Fruit fly (Drosophila melanogaster): ENCODE data around the gene Pak3.

Pak3 gene

DNA sequence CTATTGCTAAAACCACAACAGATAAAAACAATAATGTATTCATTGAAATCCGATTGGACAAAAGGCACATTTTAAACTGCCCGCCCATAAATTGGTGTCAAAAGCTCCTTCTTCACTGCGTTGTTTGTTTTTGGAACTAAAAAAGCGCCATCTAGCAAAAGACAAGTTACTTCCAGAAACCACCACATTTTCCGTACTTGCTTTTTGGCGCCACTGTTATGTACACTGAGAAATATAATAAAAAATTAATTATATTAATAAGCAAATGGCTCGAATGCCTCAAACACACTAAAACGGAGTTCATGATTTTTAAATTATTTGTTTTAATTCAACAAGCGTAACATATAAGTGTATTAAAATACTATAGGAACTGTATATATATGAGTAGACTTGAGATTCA lies 43.8 kb upstream of the Pak3 start (continued):
- peak; percentile 82 for TF ChIP-seq Oli (tag; optimal IDR thresholded peaks at IDR 0.05)
- TF ChIP-seq Gug (GFP tag; IDR thresholded peaks at IDR 0.05), result peak; percentile 75; the same call in 3 of the 4 replicates
- no peak for TF ChIP-seq zen2 (GFP tag; IDR thresholded peaks at IDR 0.05; ENCODE audit: partially characterized antibody)
- no peak for TF ChIP-seq CG8290 (GFP tag; optimal IDR thresholded peaks at IDR 0.05)
- TF ChIP-seq CG8290 (tag; optimal IDR thresholded peaks at IDR 0.05), result no peak
- TF ChIP-seq CG9817 (tag; optimal IDR thresholded peaks at IDR 0.05), result peak; percentile 83
- peak; percentile 88 for TF ChIP-seq Meics (GFP tag; optimal IDR thresholded peaks at IDR 0.05)
- peak; percentile 62 for TF ChIP-seq salm (tag; optimal IDR thresholded peaks at IDR 0.05)
- peak; percentile 74 for TF ChIP-seq CG9215 (GFP tag; IDR thresholded peaks at IDR 0.05)
- TF ChIP-seq zen (tag; optimal IDR thresholded peaks at IDR 0.05), result peak; percentile 81
- peak; percentile 37 for TF ChIP-seq CG7928 (GFP tag; optimal IDR thresholded peaks at IDR 0.05)
- peak; percentile 79 for TF ChIP-seq CG8924 (tag; optimal IDR thresholded peaks at IDR 0.05)
- peak; percentile 86 for TF ChIP-seq lmd (GFP tag; IDR thresholded peaks at IDR 0.05)
- TF ChIP-seq CG1233 (GFP tag; optimal IDR thresholded peaks at IDR 0.05), result peak; percentile 77
- TF ChIP-seq CG15269 (tag; optimal IDR thresholded peaks at IDR 0.05), result peak; percentile 84
- TF ChIP-seq CG30403 (GFP tag; optimal IDR thresholded peaks at IDR 0.05), result peak; percentile 89
- TF ChIP-seq CG13894 (tag; optimal IDR thresholded peaks at IDR 0.05), result no peak
- no peak for TF ChIP-seq CG30020 (tag; optimal IDR thresholded peaks at IDR 0.05)
- TF ChIP-seq sd (tag; optimal IDR thresholded peaks at IDR 0.05), result peak; percentile 51
- TF ChIP-seq crc (GFP tag; optimal IDR thresholded peaks at IDR 0.05), result no peak
- TF ChIP-seq CG17612 (GFP tag; IDR thresholded peaks at IDR 0.05), result peak; percentile 59; the same call in 1 of the 2 replicates
- peak; percentile 66 for TF ChIP-seq CG4360 (GFP tag; IDR thresholded peaks at IDR 0.05)
- peak; percentile 71 for TF ChIP-seq CG18476 (GFP tag; optimal IDR thresholded peaks at IDR 0.05)
- no peak for TF ChIP-seq amos (GFP tag; IDR thresholded peaks at IDR 0.05; ENCODE audit: partially characterized antibody)
- peak; percentile 71; the same call in 2 of the 3 replicates for TF ChIP-seq CG2889 (GFP tag; IDR thresholded peaks at IDR 0.05)
- peak; percentile 83 for TF ChIP-seq fd96Cb (tag; optimal IDR thresholded peaks at IDR 0.05)
- TF ChIP-seq CG11723 (GFP tag; optimal IDR thresholded peaks at IDR 0.05), result peak; percentile 59
- peak; percentile 61 for TF ChIP-seq maf-S (GFP tag; optimal IDR thresholded peaks at IDR 0.05)
- TF ChIP-seq CG43689 (GFP tag; IDR thresholded peaks at IDR 0.05), result peak; percentile 42; the same call in 1 of the 2 replicates
- no peak for TF ChIP-seq luna (GFP tag; optimal IDR thresholded peaks at IDR 0.05)
- peak; percentile 68 for TF ChIP-seq kah (GFP tag; optimal IDR thresholded peaks at IDR 0.05)
- peak; percentile 66 for TF ChIP-seq jing (GFP tag; optimal IDR thresholded peaks at IDR 0.05)
- peak; percentile 70 for TF ChIP-seq CG13624 (GFP tag; optimal IDR thresholded peaks at IDR 0.05)
- TF ChIP-seq CG11560 (tag; IDR thresholded peaks at IDR 0.05), result peak; percentile 76
- peak; percentile 33 for TF ChIP-seq CHES-1-like (GFP tag; optimal IDR thresholded peaks at IDR 0.05)
- TF ChIP-seq Atf3 (GFP tag; optimal IDR thresholded peaks at IDR 0.05), result peak; percentile 20
- no peak for TF ChIP-seq Doc3 (GFP tag; IDR thresholded peaks at IDR 0.05; ENCODE audit: partially characterized antibody)
- peak; percentile 46 for TF ChIP-seq Myb (GFP tag; optimal IDR thresholded peaks at IDR 0.05)
- peak; percentile 65 for TF ChIP-seq CG11696 (GFP tag; IDR thresholded peaks at IDR 0.05)
- peak; percentile 73 for TF ChIP-seq CG15514 (GFP tag; optimal IDR thresholded peaks at IDR 0.05)
- peak; percentile 75 for TF ChIP-seq CG6813 (GFP tag; optimal IDR thresholded peaks at IDR 0.05)
- peak; percentile 13 for TF ChIP-seq NC2α (GFP tag; optimal IDR thresholded peaks at IDR 0.05)
- TF ChIP-seq CkIIα-i1 (GFP tag; IDR thresholded peaks at IDR 0.05), result 0 out of 2 replicates have a peak, but pooled peaks have one; percentile 14
- peak; percentile 62 for TF ChIP-seq D19B (GFP tag; optimal IDR thresholded peaks at IDR 0.05)
- peak; percentile 52; the same call in 1 of the 3 replicates for TF ChIP-seq Opbp (GFP tag; IDR thresholded peaks at IDR 0.05; ENCODE audit: partially characterized antibody)
- TF ChIP-seq CG6175 (GFP tag; IDR thresholded peaks at IDR 0.05), result peak; percentile 86
- no peak for TF ChIP-seq Hr39 (optimal IDR thresholded peaks at IDR 0.05)
- peak; percentile 8 for TF ChIP-seq pita (GFP tag; optimal IDR thresholded peaks at IDR 0.05)
- peak; percentile 74 for TF ChIP-seq pum (GFP tag; optimal IDR thresholded peaks at IDR 0.05)
- TF ChIP-seq CoRest (tag; optimal IDR thresholded peaks at IDR 0.05), result peak; percentile 82
- TF ChIP-seq Ravus (GFP tag; IDR thresholded peaks at IDR 0.05), result peak; percentile 52
